Worm (Caenorhabditis elegans) whole organism, young adult: ENCODE data around the gene str-243.

ENCODE experiments used
- B0261.1 ChIP-seq: sonication (generic microtip); optimal IDR thresholded peaks from 2 replicates; lab custom pipeline; 2016; ENCODE audit warnings: mild to moderate bottlenecking, missing genetic modification characterization, moderate library complexity, missing compliant biosample characterization
- B0336.3 ChIP-seq: fragments of 200-800 bp; sonication (Bioruptor generic); IDR thresholded peaks from 2 replicates; pipeline ENCODE4 v1.3.6; 2022; ENCODE audit warnings: missing genetic modification characterization, missing compliant biosample characterization
- F23B12.7 ChIP-seq: sonication (generic microtip); optimal IDR thresholded peaks from 2 replicates; lab custom pipeline; 2017; ENCODE audit warnings: missing genetic modification characterization, mild to moderate bottlenecking, missing compliant biosample characterization, antibody characterized with exemption, moderate library complexity; ENCODE audit not compliant: insufficient read depth
- F57A8.1 ChIP-seq: fragments of 200-800 bp; sonication (Bioruptor generic); optimal IDR thresholded peaks from 2 replicates; lab custom pipeline; 2018; ENCODE audit warnings: mild to moderate bottlenecking, missing genetic modification characterization, moderate library complexity, missing compliant biosample characterization
- T26A5.8 ChIP-seq: sonication (generic microtip); optimal IDR thresholded peaks from 2 replicates; lab custom pipeline; 2016; ENCODE audit warnings: missing genetic modification characterization, missing compliant biosample characterization
- Y56A3A.18 ChIP-seq: fragments of 200-800 bp; sonication (Bioruptor generic); IDR thresholded peaks from 2 replicates; pipeline ENCODE4 v1.3.6; 2022; ENCODE audit warnings: missing genetic modification reagents, missing genetic modification characterization, missing compliant biosample characterization
- akir-1 ChIP-seq: fragments of 200-800 bp; sonication (Bioruptor generic); optimal IDR thresholded peaks from 2 replicates; lab custom pipeline; 2018; ENCODE audit warnings: mild to moderate bottlenecking, missing genetic modification characterization, moderate library complexity, missing compliant biosample characterization
- atf-7 ChIP-seq: sonication (generic microtip); optimal IDR thresholded peaks from 2 replicates; lab custom pipeline; 2017; ENCODE audit warnings: mild to moderate bottlenecking, missing genetic modification characterization, missing compliant biosample characterization
- athp-1 ChIP-seq: sonication (generic microtip); optimal IDR thresholded peaks from 2 replicates; lab custom pipeline; 2017; ENCODE audit warnings: mild to moderate bottlenecking, missing genetic modification characterization, missing compliant biosample characterization
- cebp-2 ChIP-seq: fragments of 200-800 bp; sonication (Bioruptor generic); IDR thresholded peaks from 2 replicates; pipeline ENCODE4 v1.3.6; 2022; ENCODE audit warnings: missing genetic modification characterization, missing compliant biosample characterization
- chd-7 ChIP-seq: sonication (generic microtip); optimal IDR thresholded peaks from 2 replicates; lab custom pipeline; 2016; ENCODE audit warnings: mild to moderate bottlenecking, missing genetic modification characterization, moderate library complexity, missing compliant biosample characterization
- die-1 ChIP-seq: sonication (generic microtip); optimal IDR thresholded peaks from 2 replicates; lab custom pipeline; 2016; ENCODE audit warnings: missing genotype, mild to moderate bottlenecking, missing genetic modification characterization, missing compliant biosample characterization
- dox-1 ChIP-seq: fragments of 200-800 bp; sonication (Bioruptor generic); IDR thresholded peaks from 2 replicates; pipeline ENCODE4 v1.3.6; 2022; ENCODE audit warnings: missing genetic modification reagents, missing genetic modification characterization, missing compliant biosample characterization
- dpff-1 ChIP-seq: sonication (generic microtip); optimal IDR thresholded peaks from 2 replicates; lab custom pipeline; 2017; ENCODE audit warnings: mild to moderate bottlenecking, missing genetic modification characterization, missing compliant biosample characterization
- dpl-1 ChIP-seq: fragments of 150-350 bp; optimal IDR thresholded peaks from 2 replicates; lab custom pipeline; 2014; ENCODE audit warnings: missing biosample characterization, missing genetic modification reagents, missing genetic modification characterization
- him-1 ChIP-seq: sonication (generic microtip); optimal IDR thresholded peaks from 2 replicates; lab custom pipeline; 2016; ENCODE audit warnings: missing genotype, missing genetic modification reagents, missing genetic modification characterization, missing compliant biosample characterization
- hmg-20 ChIP-seq: fragments of 200-800 bp; sonication (Bioruptor generic); IDR thresholded peaks from 2 replicates; pipeline ENCODE4 v1.3.6; 2022; ENCODE audit warnings: missing genetic modification reagents, missing genetic modification characterization, missing compliant biosample characterization
- lin-54 ChIP-seq: fragments of 200-800 bp; sonication (Bioruptor generic); optimal IDR thresholded peaks from 2 replicates; lab custom pipeline; 2018; ENCODE audit warnings: mild to moderate bottlenecking, missing genetic modification characterization, missing compliant biosample characterization
- mel-28 ChIP-seq: sonication (generic microtip); optimal IDR thresholded peaks from 2 replicates; lab custom pipeline; 2016; ENCODE audit warnings: borderline replicate concordance, mild to moderate bottlenecking, missing genetic modification characterization, missing compliant biosample characterization
- nhr-120 ChIP-seq: fragments of 200-800 bp; sonication (Bioruptor generic); IDR thresholded peaks from 2 replicates; pipeline ENCODE4 v1.3.6; 2022; ENCODE audit warnings: missing genetic modification characterization, missing compliant biosample characterization
- nhr-80 ChIP-seq: sonication (generic microtip); optimal IDR thresholded peaks from 2 replicates; lab custom pipeline; 2016; ENCODE audit warnings: missing genetic modification characterization, missing compliant biosample characterization
- sdz-38 ChIP-seq: sonication (generic microtip); optimal IDR thresholded peaks from 2 replicates; lab custom pipeline; 2016; ENCODE audit warnings: missing genotype, missing genetic modification characterization, missing compliant biosample characterization
- snpc-1.1 ChIP-seq: sonication (generic microtip); optimal IDR thresholded peaks from 2 replicates; lab custom pipeline; 2017; ENCODE audit warnings: missing genetic modification characterization, mild to moderate bottlenecking, missing compliant biosample characterization, antibody characterized with exemption, moderate library complexity, missing genotype, missing genetic modification reagents; ENCODE audit not compliant: insufficient read depth
- snpc-1.3 ChIP-seq: sonication (generic microtip); optimal IDR thresholded peaks from 2 replicates; lab custom pipeline; 2017; ENCODE audit warnings: missing genetic modification characterization, mild to moderate bottlenecking, missing compliant biosample characterization, antibody characterized with exemption, moderate library complexity, missing genotype, missing genetic modification reagents; ENCODE audit not compliant: insufficient read depth
- snpc-3.4 ChIP-seq: sonication (generic microtip); optimal IDR thresholded peaks from 2 replicates; lab custom pipeline; 2017; ENCODE audit warnings: missing genetic modification characterization, mild to moderate bottlenecking, missing compliant biosample characterization, antibody characterized with exemption, moderate library complexity, missing genotype, missing genetic modification reagents
- snpc-4 ChIP-seq, 5 experiments: fragments of 150-350 bp in 1 of 5; sonication (generic microtip) in 4 of 5; optimal IDR thresholded peaks; 2 replicates each; lab custom pipeline; 2014 to 2018; ENCODE audit warnings: missing genetic modification characterization in 5 of 5, missing biosample characterization in 3 of 5, antibody characterized with exemption in 2 of 5, mild to moderate bottlenecking in 2 of 5, missing compliant biosample characterization in 2 of 5, missing genotype in 2 of 5, moderate library complexity in 2 of 5, missing genetic modification reagents in 1 of 5
- tbp1 ChIP-seq: fragments of 200-800 bp; sonication (Bioruptor generic); optimal IDR thresholded peaks from 2 replicates; lab custom pipeline; 2018; ENCODE audit warnings: mild to moderate bottlenecking, missing genetic modification characterization, missing compliant biosample characterization
- tlf-1 ChIP-seq: fragments of 200-800 bp; sonication (Bioruptor generic); optimal IDR thresholded peaks from 2 replicates; lab custom pipeline; 2018; ENCODE audit warnings: mild to moderate bottlenecking, missing genetic modification characterization, missing compliant biosample characterization
- unc-62 ChIP-seq: fragments of 150-350 bp; optimal IDR thresholded peaks from 2 replicates; lab custom pipeline; 2014; ENCODE audit warnings: missing biosample characterization, missing genetic modification reagents, missing genetic modification characterization
- zim-3 ChIP-seq: sonication (generic microtip); optimal IDR thresholded peaks from 2 replicates; lab custom pipeline; 2017; ENCODE audit warnings: mild to moderate bottlenecking, missing genetic modification characterization, moderate library complexity, missing compliant biosample characterization
- ztf-18 ChIP-seq: sonication (generic microtip); optimal IDR thresholded peaks from 2 replicates; lab custom pipeline; 2016; ENCODE audit warnings: missing genotype, mild to moderate bottlenecking, missing genetic modification characterization, missing compliant biosample characterization
- ztf-22 ChIP-seq: fragments of 200-800 bp; sonication (Bioruptor generic); optimal IDR thresholded peaks from 2 replicates; lab custom pipeline; 2018; ENCODE audit warnings: mild to moderate bottlenecking, missing genetic modification characterization, moderate library complexity, missing compliant biosample characterization
- ztf-25 ChIP-seq: fragments of 200-800 bp; sonication (Bioruptor generic); IDR thresholded peaks from 2 replicates; pipeline ENCODE4 v1.3.6; 2022; ENCODE audit warnings: missing genetic modification reagents, missing genetic modification characterization, missing compliant biosample characterization
- ztf-26 ChIP-seq: sonication (generic microtip); optimal IDR thresholded peaks from 2 replicates; lab custom pipeline; 2017; ENCODE audit warnings: missing genetic modification characterization, missing compliant biosample characterization

Gene str-243

ce11 chrV:1495334-1495733 lies 27.3 kb upstream of the str-243 start, which contains the start of gene C38C3.3:
TSS of gene C38C3.3 (plus strand) at chrV:1495634.
- TF ChIP-seq zim-3, result no peak
- no peak for TF ChIP-seq snpc-3.4 (tag; lab: Kevin White, UChicago)
- TF ChIP-seq snpc-1.1 (tag; lab: Kevin White, UChicago), result no peak
- TF ChIP-seq ztf-22, result no peak
- TF ChIP-seq nhr-80, result no peak
- no peak for TF ChIP-seq cebp-2 (GFP tag; lab: Robert Waterston, UW)
- TF ChIP-seq him-1, result no peak
- TF ChIP-seq chd-7 (tag; lab: Kevin White, UChicago), result no peak
- no peak for TF ChIP-seq ztf-26
- TF ChIP-seq dpff-1 (tag; lab: Kevin White, UChicago), result no peak
- no peak for TF ChIP-seq Y56A3A.18 (GFP tag; lab: Robert Waterston, UW)
- no peak for TF ChIP-seq unc-62 (GFP tag; lab: Kevin White, UChicago)
- TF ChIP-seq, all 124 proteins: peak for 0

ce11 chrV:1495752-1496151 lies 26.8 kb upstream of the str-243 start:
- TF ChIP-seq T26A5.8 (tag; lab: Kevin White, UChicago), result no peak
- no peak for TF ChIP-seq die-1 (tag; lab: Kevin White, UChicago)
- TF ChIP-seq sdz-38, result no peak
- TF ChIP-seq F57A8.1, result no peak
- TF ChIP-seq lin-54 (GFP tag; lab: Kevin White, UChicago), result no peak
- TF ChIP-seq B0336.3 (GFP tag; lab: Robert Waterston, UW), result no peak
- TF ChIP-seq dox-1, result no peak
- no peak for TF ChIP-seq atf-7 (tag; lab: Kevin White, UChicago)
- TF ChIP-seq akir-1, result no peak
- TF ChIP-seq snpc-1.3, result no peak
- no peak for TF ChIP-seq hmg-20 (GFP tag; lab: Robert Waterston, UW)
- no peak for TF ChIP-seq nhr-120
- no peak for TF ChIP-seq athp-1 (tag; lab: Kevin White, UChicago)
- no peak for TF ChIP-seq ztf-18
- no peak for TF ChIP-seq Y56A3A.18 (GFP tag; lab: Robert Waterston, UW)
- TF ChIP-seq tlf-1 (GFP tag; lab: Kevin White, UChicago), result no peak
- no peak for TF ChIP-seq ztf-22
- TF ChIP-seq, all 124 proteins: peak for 0

ce11 chrV:1499140-1499539 lies 23.4 kb upstream of the str-243 start, which contains the start of gene sru-27:
TSS of gene sru-27 (plus strand) at chrV:1499440.
- no peak for TF ChIP-seq F23B12.7 (tag; lab: Kevin White, UChicago)
- no peak for TF ChIP-seq ztf-25 (GFP tag; lab: Robert Waterston, UW)
- no peak for TF ChIP-seq mel-28 (tag; lab: Kevin White, UChicago)
- no peak for TF ChIP-seq dpl-1 (GFP tag; lab: Kevin White, UChicago)
- TF ChIP-seq him-1, result no peak
- no peak for TF ChIP-seq die-1 (tag; lab: Kevin White, UChicago)
- no peak for TF ChIP-seq snpc-4 (GFP tag; optimal IDR thresholded peaks at IDR 0.05; lab: Kevin White, UChicago)
- no peak for TF ChIP-seq snpc-4 (tag; optimal IDR thresholded peaks at IDR 0.05; lab: Kevin White, UChicago)
- no peak for TF ChIP-seq sdz-38
- TF ChIP-seq B0261.1 (tag; lab: Kevin White, UChicago), result no peak

- no peak for TF ChIP-seq tbp1 (GFP tag; lab: Kevin White, UChicago)
Measured at ce11 chrV:1505995-1506394, 16.6 kb upstream of the str-243 start, which contains the start of gene sru-28. TSS of gene sru-28 (plus strand) at chrV:1506295.
